Fruit fly (Drosophila melanogaster): ENCODE results near the gene CG14860.

The CG14860 gene

DNA sequence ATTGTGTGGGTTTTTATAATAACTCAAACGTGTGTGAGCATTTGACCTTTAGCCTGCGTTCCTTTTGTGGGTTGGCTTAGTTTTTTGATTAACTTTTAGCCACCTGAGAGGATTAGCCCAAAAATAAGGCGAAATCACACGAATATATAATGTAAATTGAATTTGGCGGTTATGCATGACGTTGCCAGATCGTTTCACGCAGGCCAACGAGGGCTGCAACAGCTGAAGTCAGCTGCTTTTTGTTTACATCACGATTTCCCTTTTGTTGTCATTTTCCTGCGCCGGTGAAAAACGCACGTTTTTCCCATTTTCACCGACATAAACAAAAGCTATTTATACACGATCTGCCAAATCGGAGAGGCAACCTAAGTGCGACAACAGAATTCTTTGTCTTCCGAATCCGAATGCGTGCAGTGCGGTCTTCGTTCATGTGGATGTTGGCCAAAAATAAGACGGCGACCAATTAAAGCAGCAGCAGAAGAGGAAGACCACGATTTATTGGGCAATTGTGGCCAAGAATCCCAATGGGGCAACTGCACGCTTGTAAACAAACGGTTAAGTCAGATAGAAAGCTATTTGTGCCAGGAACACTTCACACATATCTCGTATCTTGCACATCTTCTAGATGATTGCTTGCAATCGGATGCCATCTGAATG is 15.2 kb upstream of the CG14860 start, which contains the start of gene CG3631 (continued):
- TF ChIP-seq amos (GFP tag; IDR thresholded peaks at IDR 0.05; ENCODE audit: partially characterized antibody) (peak; percentile 41; the same call in 1 of the 2 replicates), disco-r (GFP tag; optimal IDR thresholded peaks at IDR 0.05) (no peak), CG13296 (GFP tag; optimal IDR thresholded peaks at IDR 0.05) (no peak), MBD-R2 (GFP tag; IDR thresholded peaks at IDR 0.05) (peak; percentile 89), CG33213 (GFP tag; optimal IDR thresholded peaks at IDR 0.05) (no peak), CG12104 (GFP tag; optimal IDR thresholded peaks at IDR 0.05) (no peak), CG15011 (GFP tag; optimal IDR thresholded peaks at IDR 0.05) (no peak), H15 (GFP tag; IDR thresholded peaks at IDR 0.05) (no peak), CG30403 (GFP tag; optimal IDR thresholded peaks at IDR 0.05) (no peak), CG1602 (GFP tag; optimal IDR thresholded peaks at IDR 0.05) (no peak), CG7271 (tag; optimal IDR thresholded peaks at IDR 0.05) (no peak), otp (GFP tag; IDR thresholded peaks at IDR 0.05) (no peak), dysf (GFP tag; IDR thresholded peaks at IDR 0.05) (no peak), sisA (GFP tag; IDR thresholded peaks at IDR 0.05) (no peak), CG9876 (GFP tag; optimal IDR thresholded peaks at IDR 0.05) (no peak), CG7963 (GFP tag; IDR thresholded peaks at IDR 0.05; ENCODE audit: partially characterized antibody) (no peak), Mrtf (GFP tag; IDR thresholded peaks at IDR 0.05) (no peak), HLHmδ (GFP tag; optimal IDR thresholded peaks at IDR 0.05) (no peak), CG7786 (GFP tag; optimal IDR thresholded peaks at IDR 0.05) (no peak), Ets97D (GFP tag; optimal IDR thresholded peaks at IDR 0.05) (peak; percentile 29), CG34224 (GFP tag; IDR thresholded peaks at IDR 0.05; ENCODE audit: partially characterized antibody) (0 out of 3 replicates have a peak, but pooled peaks have one; percentile 34), CG12744 (GFP tag; optimal IDR thresholded peaks at IDR 0.05) (no peak), CG17829 (tag; optimal IDR thresholded peaks at IDR 0.05) (peak; percentile 5), lbe (GFP tag; optimal IDR thresholded peaks at IDR 0.05) (no peak), zfh2 (GFP tag; optimal IDR thresholded peaks at IDR 0.05) (no peak), CG16863 (GFP tag; optimal IDR thresholded peaks at IDR 0.05) (no peak), sqz (GFP tag; optimal IDR thresholded peaks at IDR 0.05) (no peak), BEAF-32 (GFP tag; optimal IDR thresholded peaks at IDR 0.05) (peak; percentile 25), CG12155 (GFP tag; optimal IDR thresholded peaks at IDR 0.05) (no peak), Rx (GFP tag; IDR thresholded peaks at IDR 0.05) (no peak), ato (GFP tag; IDR thresholded peaks at IDR 0.05; ENCODE audit: partially characterized antibody) (no peak), sr (GFP tag; IDR thresholded peaks at IDR 0.05) (no peak), CG9609 (GFP tag; optimal IDR thresholded peaks at IDR 0.05) (no peak), fd3F (GFP tag; optimal IDR thresholded peaks at IDR 0.05) (no peak), twi (tag; optimal IDR thresholded peaks at IDR 0.05) (no peak), cg (GFP tag; optimal IDR thresholded peaks at IDR 0.05) (no peak), CG18619 (GFP tag; optimal IDR thresholded peaks at IDR 0.05) (no peak), CG10366 (GFP tag; IDR thresholded peaks at IDR 0.05) (no peak), fd102C (GFP tag; optimal IDR thresholded peaks at IDR 0.05) (no peak), ci (GFP tag; IDR thresholded peaks at IDR 0.05) (no peak), bbx (GFP tag; IDR thresholded peaks at IDR 0.05; ENCODE audit: partially characterized antibody) (0 out of 2 replicates have a peak, but pooled peaks have one; percentile 17), CG7357 (GFP tag; IDR thresholded peaks at IDR 0.05) (no peak), oc (tag; optimal IDR thresholded peaks at IDR 0.05) (no peak), stwl (tag; optimal IDR thresholded peaks at IDR 0.05) (peak; percentile 44), CG6854 (GFP tag; optimal IDR thresholded peaks at IDR 0.05) (no peak), YL-1 (GFP tag; optimal IDR thresholded peaks at IDR 0.05) (no peak), GATAe (GFP tag; conservative IDR thresholded peaks at IDR 0.05) (no peak), nom (GFP tag; optimal IDR thresholded peaks at IDR 0.05) (no peak), HLH4C (GFP tag; IDR thresholded peaks at IDR 0.05; ENCODE audit: partially characterized antibody) (peak; percentile 43; the same call in 1 of the 3 replicates), Myb (GFP tag; optimal IDR thresholded peaks at IDR 0.05) (peak; percentile 64)

All from whole organism, embryonic.